Worm (Caenorhabditis elegans) whole organism, L2 larva: ENCODE measurements around the gene C07A9.9.
A peak's percentile ranks its signal among the peaks of the same experiment; 100 is the strongest.

Experiments used
- C34F6.9 ChIP-seq: fragments of 150-350 bp; optimal IDR thresholded peaks from 2 replicates; lab custom pipeline; 2014; ENCODE audit warnings: missing biosample characterization, missing genetic modification characterization
- F13H6.1 ChIP-seq: sonication (generic microtip); optimal IDR thresholded peaks from 2 replicates; lab custom pipeline; 2016; ENCODE audit warnings: missing genetic modification characterization, missing compliant biosample characterization
- Y55F3AM.14 ChIP-seq: fragments of 200-800 bp; sonication (Bioruptor generic); optimal IDR thresholded peaks from 2 replicates; lab custom pipeline; 2018; ENCODE audit warnings: mild to moderate bottlenecking, missing genetic modification characterization, missing compliant biosample characterization
- ZK546.5 ChIP-seq: sonication (generic microtip); optimal IDR thresholded peaks from 2 replicates; lab custom pipeline; 2017; ENCODE audit warnings: missing biosample characterization, missing genetic modification characterization
- alr-1 ChIP-seq: fragments of 150-350 bp; optimal IDR thresholded peaks from 2 replicates; lab custom pipeline; 2014; ENCODE audit warnings: missing biosample characterization, missing genetic modification characterization
- aly-2 ChIP-seq: fragments of 150-350 bp; optimal IDR thresholded peaks from 2 replicates; lab custom pipeline; 2014; ENCODE audit warnings: missing biosample characterization, missing genetic modification characterization
- ama-1 ChIP-seq: fragments of 150-350 bp; optimal IDR thresholded peaks from 2 replicates; lab custom pipeline; 2018; ENCODE audit warnings: inconsistent platforms
- blmp-1 ChIP-seq: sonication (generic microtip); optimal IDR thresholded peaks from 2 replicates; lab custom pipeline; 2017; ENCODE audit warnings: missing genetic modification characterization, mild to moderate bottlenecking, missing compliant biosample characterization, antibody characterized with exemption, moderate library complexity; ENCODE audit not compliant: insufficient read depth
- ceh-16 ChIP-seq: fragments of 150-350 bp; optimal IDR thresholded peaks from 2 replicates; lab custom pipeline; 2014; ENCODE audit warnings: missing biosample characterization, missing genetic modification characterization
- ceh-82 ChIP-seq: fragments of 150-350 bp; optimal IDR thresholded peaks from 2 replicates; lab custom pipeline; 2014; ENCODE audit warnings: missing biosample characterization, missing genetic modification characterization
- crh-2 ChIP-seq: sonication (generic microtip); optimal IDR thresholded peaks from 2 replicates; lab custom pipeline; 2017; ENCODE audit warnings: missing biosample characterization, missing genetic modification characterization
- dmd-4 ChIP-seq: sonication (generic microtip); optimal IDR thresholded peaks from 2 replicates; lab custom pipeline; 2017; ENCODE audit warnings: missing biosample characterization, missing genetic modification characterization
- egl-27 ChIP-seq: sonication (generic microtip); optimal IDR thresholded peaks from 3 replicates; lab custom pipeline; 2017; ENCODE audit warnings: missing biosample characterization, missing genetic modification reagents, missing genetic modification characterization
- elt-1 ChIP-seq: fragments of 150-350 bp; optimal IDR thresholded peaks from 2 replicates; lab custom pipeline; 2014; ENCODE audit warnings: missing biosample characterization, missing genetic modification characterization
- elt-3 ChIP-seq: sonication (generic microtip); optimal IDR thresholded peaks from 2 replicates; lab custom pipeline; 2017; ENCODE audit warnings: missing biosample characterization, missing genetic modification characterization
- fos-1 ChIP-seq: fragments of 150-350 bp; optimal IDR thresholded peaks from 2 replicates; lab custom pipeline; 2014; ENCODE audit warnings: missing biosample characterization, missing genetic modification characterization
- gmeb-1 ChIP-seq: fragments of 150-350 bp; optimal IDR thresholded peaks from 2 replicates; lab custom pipeline; 2014; ENCODE audit warnings: missing biosample characterization, missing genetic modification characterization
- lin-11 ChIP-seq: fragments of 150-350 bp; sonication (generic microtip); optimal IDR thresholded peaks from 2 replicates; lab custom pipeline; 2014; ENCODE audit warnings: missing biosample characterization, missing genetic modification characterization, inconsistent platforms, mixed read lengths
- lin-13 ChIP-seq: fragments of 150-350 bp; optimal IDR thresholded peaks from 2 replicates; lab custom pipeline; 2014; ENCODE audit warnings: missing biosample characterization, missing genetic modification reagents, missing genetic modification characterization
- lsy-2 ChIP-seq, 2 experiments: fragments of 150-350 bp in 1 of 2; sonication (generic microtip) in 1 of 2; optimal IDR thresholded peaks; 2 replicates each; lab custom pipeline; 2014 to 2017; ENCODE audit warnings: missing biosample characterization in 2 of 2, missing genetic modification characterization in 2 of 2
- mdl-1 ChIP-seq, 2 experiments: fragments of 150-350 bp in 1 of 2; sonication (generic microtip) in 1 of 2; optimal IDR thresholded peaks; 2 replicates each; lab custom pipeline; 2017; ENCODE audit warnings: missing biosample characterization in 2 of 2, missing genetic modification characterization in 2 of 2
- nhr-11 ChIP-seq: fragments of 150-350 bp; optimal IDR thresholded peaks from 2 replicates; lab custom pipeline; 2014; ENCODE audit warnings: missing biosample characterization, missing genetic modification characterization
- nhr-12 ChIP-seq: fragments of 150-350 bp; optimal IDR thresholded peaks from 2 replicates; lab custom pipeline; 2014; ENCODE audit warnings: missing biosample characterization, missing genetic modification characterization
- nhr-129 ChIP-seq: fragments of 150-350 bp; optimal IDR thresholded peaks from 2 replicates; lab custom pipeline; 2014; ENCODE audit warnings: missing biosample characterization, missing genetic modification characterization
- nhr-21 ChIP-seq: fragments of 150-350 bp; optimal IDR thresholded peaks from 2 replicates; lab custom pipeline; 2014; ENCODE audit warnings: missing biosample characterization, missing genetic modification characterization
- nhr-237 ChIP-seq: fragments of 150-350 bp; optimal IDR thresholded peaks from 2 replicates; lab custom pipeline; 2014; ENCODE audit warnings: missing biosample characterization, missing genetic modification characterization
- nhr-25 ChIP-seq: fragments of 150-350 bp; sonication (generic microtip); optimal IDR thresholded peaks from 3 replicates; lab custom pipeline; 2014; ENCODE audit warnings: missing biosample characterization, missing genetic modification characterization
- nhr-6 ChIP-seq: fragments of 150-350 bp; optimal IDR thresholded peaks from 2 replicates; lab custom pipeline; 2014; ENCODE audit warnings: missing biosample characterization, missing genetic modification characterization
- nhr-77 ChIP-seq: fragments of 150-350 bp; optimal IDR thresholded peaks from 2 replicates; lab custom pipeline; 2014; ENCODE audit warnings: missing biosample characterization, missing genetic modification characterization
- peb-1 ChIP-seq: fragments of 150-350 bp; optimal IDR thresholded peaks from 2 replicates; lab custom pipeline; 2014; ENCODE audit warnings: missing biosample characterization, missing genetic modification characterization
- sem-4 ChIP-seq: fragments of 150-350 bp; optimal IDR thresholded peaks from 2 replicates; lab custom pipeline; 2014; ENCODE audit warnings: missing biosample characterization, missing genetic modification reagents, missing genetic modification characterization
- skn-1 ChIP-seq: sonication (generic microtip); optimal IDR thresholded peaks from 2 replicates; lab custom pipeline; 2017; ENCODE audit warnings: missing biosample characterization, missing genetic modification characterization
- sma-3 ChIP-seq: sonication (generic microtip); optimal IDR thresholded peaks from 2 replicates; lab custom pipeline; 2016; ENCODE audit warnings: missing genetic modification reagents, missing genetic modification characterization, missing compliant biosample characterization
- sma-9 ChIP-seq, 2 experiments: fragments of 150-350 bp in 1 of 2; sonication (generic microtip) in 1 of 2; optimal IDR thresholded peaks; 2 replicates each; lab custom pipeline; 2014 to 2016; ENCODE audit warnings: missing genetic modification characterization in 2 of 2, mild to moderate bottlenecking in 1 of 2, missing biosample characterization in 1 of 2, missing compliant biosample characterization in 1 of 2, missing genetic modification reagents in 1 of 2, moderate library complexity in 1 of 2
- snpc-4 ChIP-seq: fragments of 150-350 bp; optimal IDR thresholded peaks from 2 replicates; lab custom pipeline; 2014; ENCODE audit warnings: missing biosample characterization, missing genetic modification characterization
- unc-55 ChIP-seq: fragments of 150-350 bp; sonication (generic microtip); optimal IDR thresholded peaks from 3 replicates; lab custom pipeline; 2014; ENCODE audit warnings: missing biosample characterization, missing genetic modification reagents, missing genetic modification characterization
- unc-62 ChIP-seq: fragments of 150-350 bp; optimal IDR thresholded peaks from 2 replicates; lab custom pipeline; 2014; ENCODE audit warnings: missing biosample characterization, missing genetic modification reagents, missing genetic modification characterization
- zag-1 ChIP-seq: fragments of 150-350 bp; optimal IDR thresholded peaks from 2 replicates; lab custom pipeline; 2014; ENCODE audit warnings: missing biosample characterization, missing genetic modification characterization
- ztf-1 ChIP-seq: fragments of 200-800 bp; sonication (Bioruptor generic); conservative IDR thresholded peaks from 2 replicates; pipeline ENCODE4 v1.3.6; 2022; ENCODE audit warnings: missing genetic modification characterization, missing compliant biosample characterization
- ztf-11 ChIP-seq: sonication (generic microtip); optimal IDR thresholded peaks from 2 replicates; lab custom pipeline; 2017; ENCODE audit warnings: missing biosample characterization, missing genetic modification characterization
- ztf-4 ChIP-seq: fragments of 150-350 bp; optimal IDR thresholded peaks from 2 replicates; lab custom pipeline; 2014; ENCODE audit warnings: missing biosample characterization, missing genetic modification characterization

The C07A9.9 gene

DNA sequence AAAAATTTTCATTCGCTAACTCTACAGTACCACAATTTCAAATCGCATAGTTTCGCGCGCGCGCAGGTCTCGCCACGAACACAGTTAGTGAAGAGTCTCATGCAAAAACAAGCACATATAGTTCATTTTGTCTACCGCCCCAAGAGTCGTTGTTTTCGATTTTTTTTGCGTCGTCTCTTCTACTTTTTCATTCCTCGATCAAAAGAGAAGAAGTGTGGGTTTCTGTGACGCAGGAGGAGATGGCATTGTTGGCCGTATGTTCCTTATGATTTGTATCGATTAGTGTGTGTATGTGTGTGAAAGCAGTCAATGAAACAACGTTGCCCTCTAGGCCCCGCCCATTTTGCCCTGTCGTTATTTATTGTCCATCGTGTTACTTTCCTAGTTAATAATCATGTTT lies 30.4 kb upstream of the C07A9.9 start:
- TF ChIP-seq nhr-129 (tag; lab: Kevin White, UChicago) (peak; percentile 21), nhr-21 (tag; lab: Kevin White, UChicago) (no peak)

DNA sequence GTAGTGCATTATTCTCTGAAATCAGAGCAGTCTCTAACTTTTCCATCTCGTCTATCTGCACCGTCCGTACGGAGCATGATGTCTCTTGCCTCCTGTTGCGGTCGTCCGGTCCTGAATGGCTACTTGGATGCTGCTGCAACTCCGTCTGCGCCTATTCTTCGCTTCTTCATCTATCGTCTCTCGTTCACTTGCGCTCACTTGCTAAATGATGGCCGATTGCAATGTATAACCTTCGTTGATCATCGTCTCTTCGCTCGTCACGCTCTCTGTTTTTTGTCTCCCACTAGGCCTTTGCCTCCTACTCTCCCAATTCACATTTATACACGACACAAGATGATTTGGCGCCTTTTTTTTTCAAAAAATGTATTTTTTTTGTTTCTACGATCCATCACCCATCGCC lies 29.9 kb upstream of the C07A9.9 start:
- TF ChIP-seq alr-1 (no peak), nhr-129 (tag; lab: Kevin White, UChicago) (peak; percentile 84), ztf-11 (no peak), peb-1 (tag; lab: Kevin White, UChicago) (no peak), sma-9 (GFP tag; optimal IDR thresholded peaks at IDR 0.05; lab: Kevin White, UChicago) (peak; percentile 55), sma-9 (tag; optimal IDR thresholded peaks at IDR 0.05; lab: Kevin White, UChicago) (no peak), ZK546.5 (tag; lab: Kevin White, UChicago) (no peak), lin-13 (peak; percentile 12), sem-4 (no peak), elt-3 (tag; lab: Kevin White, UChicago) (no peak), egl-27 (no peak), fos-1 (tag; lab: Kevin White, UChicago) (peak; percentile 89), crh-2 (tag; lab: Kevin White, UChicago) (peak; percentile 70), zag-1 (tag; lab: Kevin White, UChicago) (peak; percentile 16), nhr-77 (tag; lab: Kevin White, UChicago) (no peak), nhr-6 (tag; lab: Kevin White, UChicago) (no peak), ceh-82 (tag; lab: Kevin White, UChicago) (no peak), nhr-25 (peak; percentile 21), nhr-12 (tag; lab: Kevin White, UChicago) (no peak), C34F6.9 (tag; lab: Kevin White, UChicago) (peak; percentile 67), nhr-11 (tag; lab: Kevin White, UChicago) (no peak), F13H6.1 (peak; percentile 76), mdl-1 (tag; optimal IDR thresholded peaks at IDR 0.05; lab: Kevin White, UChicago) (peak in 1 of 2 experiments; percentile 64), lsy-2 (tag; optimal IDR thresholded peaks at IDR 0.05; lab: Kevin White, UChicago) (peak; percentile 34 to 59), nhr-237 (no peak), blmp-1 (no peak), sma-3 (GFP tag; lab: Kevin White, UChicago) (no peak), unc-55 (GFP tag; lab: Kevin White, UChicago) (peak; percentile 48), lin-11 (tag; lab: Kevin White, UChicago) (peak; percentile 19), snpc-4 (tag; lab: Kevin White, UChicago) (no peak), aly-2 (no peak), dmd-4 (no peak)
- TF ChIP-seq, all 48 proteins: peak for 13

DNA sequence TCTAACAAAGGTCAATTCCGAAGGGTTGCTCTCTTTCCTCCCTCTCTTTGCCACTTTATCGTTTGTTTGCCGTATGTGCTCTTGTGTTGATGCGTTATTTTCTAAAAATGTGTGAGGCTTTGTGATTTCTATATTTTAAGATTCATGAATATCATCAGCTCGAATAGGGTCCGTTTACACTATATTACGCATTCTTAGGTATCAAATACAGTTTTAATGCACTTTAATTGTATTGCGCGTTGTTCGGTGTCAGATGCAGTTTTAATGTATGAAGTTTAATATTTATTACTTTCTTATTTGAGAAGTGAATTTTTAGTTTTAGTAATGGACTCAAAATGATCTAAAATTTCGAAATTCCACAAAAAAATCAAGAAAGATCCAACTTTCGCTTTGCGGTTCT lies 29.0 kb upstream of the C07A9.9 start, which contains the start of gene bud-31:
TSS of gene bud-31 (minus strand) at position 101 of the 400 bp plus-strand sequence.
- TF ChIP-seq ztf-1 (GFP tag; lab: Robert Waterston, UW) = no peak
- TF ChIP-seq crh-2 (tag; lab: Kevin White, UChicago) = no peak
- no peak for TF ChIP-seq sma-9 (GFP tag; optimal IDR thresholded peaks at IDR 0.05; lab: Kevin White, UChicago)
- no peak for TF ChIP-seq sma-9 (tag; optimal IDR thresholded peaks at IDR 0.05; lab: Kevin White, UChicago)
- no peak for TF ChIP-seq Y55F3AM.14 (GFP tag; lab: Kevin White, UChicago)
- no peak for TF ChIP-seq mdl-1 (tag; optimal IDR thresholded peaks at IDR 0.05; lab: Kevin White, UChicago)
- TF ChIP-seq nhr-129 (tag; lab: Kevin White, UChicago) = no peak
- no peak for TF ChIP-seq skn-1 (tag; lab: Kevin White, UChicago)
- TF ChIP-seq zag-1 (tag; lab: Kevin White, UChicago) = no peak
- TF ChIP-seq nhr-12 (tag; lab: Kevin White, UChicago) = no peak
- TF ChIP-seq lsy-2 (tag; optimal IDR thresholded peaks at IDR 0.05; lab: Kevin White, UChicago) = no peak
- no peak for TF ChIP-seq F13H6.1
- TF ChIP-seq ztf-11 = no peak

DNA sequence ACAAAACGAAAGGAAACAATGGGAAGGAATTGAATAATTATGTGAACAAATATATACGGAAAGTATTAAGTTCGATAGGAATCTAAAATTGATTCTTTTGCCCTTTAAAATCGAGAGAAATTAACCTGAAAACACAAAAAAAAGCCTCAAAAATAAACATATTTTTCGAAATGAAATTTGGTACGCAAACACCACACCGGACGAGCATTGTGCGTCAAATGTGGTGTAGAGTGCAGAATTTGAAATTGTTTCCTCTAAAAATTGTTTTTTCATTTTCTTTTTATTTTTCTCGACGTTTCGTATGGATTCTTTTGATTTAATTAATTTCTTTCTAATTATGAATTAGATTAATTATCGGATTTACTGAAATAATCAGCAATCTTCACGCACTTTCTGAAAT lies 27.9 kb upstream of the C07A9.9 start:
- TF ChIP-seq ceh-16 (tag; lab: Kevin White, UChicago) (no peak), peb-1 (tag; lab: Kevin White, UChicago) (no peak), nhr-237 (no peak), nhr-77 (tag; lab: Kevin White, UChicago) (no peak), mdl-1 (tag; optimal IDR thresholded peaks at IDR 0.05; lab: Kevin White, UChicago) (no peak), ztf-1 (GFP tag; lab: Robert Waterston, UW) (no peak), elt-3 (tag; lab: Kevin White, UChicago) (no peak), ama-1 (lab: Kevin White, UChicago) (no peak), zag-1 (tag; lab: Kevin White, UChicago) (no peak), lsy-2 (tag; optimal IDR thresholded peaks at IDR 0.05; lab: Kevin White, UChicago) (peak in 1 of 2 experiments; percentile 55), nhr-21 (tag; lab: Kevin White, UChicago) (no peak), ztf-4 (tag; lab: Kevin White, UChicago) (no peak), ZK546.5 (tag; lab: Kevin White, UChicago) (no peak), ceh-82 (tag; lab: Kevin White, UChicago) (no peak), aly-2 (no peak), unc-62 (no peak), gmeb-1 (peak; percentile 21), blmp-1 (no peak), elt-1 (tag; lab: Kevin White, UChicago) (no peak), lin-11 (tag; lab: Kevin White, UChicago) (no peak), unc-55 (GFP tag; lab: Kevin White, UChicago) (peak; percentile 65), C34F6.9 (tag; lab: Kevin White, UChicago) (peak; percentile 59)
